Worm (Caenorhabditis elegans): ENCODE data around the gene oac-22.

DNA sequence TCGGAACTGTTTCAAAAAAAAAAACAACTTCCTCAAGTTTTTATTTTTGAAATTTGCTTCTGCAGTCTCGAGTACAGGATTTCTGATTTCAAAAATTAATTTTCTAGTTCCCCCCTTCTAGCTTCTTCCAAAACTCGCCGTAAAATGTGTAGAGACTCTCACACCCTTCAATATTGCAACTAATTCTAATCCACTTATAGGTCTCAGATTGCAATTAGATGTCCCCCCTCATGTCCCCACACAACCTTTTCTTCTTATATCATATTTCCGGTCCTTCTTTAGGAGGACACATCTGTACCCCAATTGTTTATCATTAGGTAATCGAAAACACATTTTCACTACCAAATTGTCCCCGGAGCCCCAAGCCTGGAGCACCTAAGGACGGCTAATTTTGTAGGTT is 45.0 kb upstream of the oac-22 start:
- TF ChIP-seq ama-1 (optimal IDR thresholded peaks at IDR 0.05), result no peak
- no peak for TF ChIP-seq lin-15B (tag; optimal IDR thresholded peaks at IDR 0.05)
- no peak for TF ChIP-seq ces-1 (GFP tag; optimal IDR thresholded peaks at IDR 0.05)
- no peak for TF ChIP-seq sptf-1 (tag; optimal IDR thresholded peaks at IDR 0.05)
- no peak for TF ChIP-seq ztf-4 (tag; optimal IDR thresholded peaks at IDR 0.05)
